Fruit fly (Drosophila melanogaster): Measurements from ENCODE around the gene CG18178.

The CG18178 gene

DNA sequence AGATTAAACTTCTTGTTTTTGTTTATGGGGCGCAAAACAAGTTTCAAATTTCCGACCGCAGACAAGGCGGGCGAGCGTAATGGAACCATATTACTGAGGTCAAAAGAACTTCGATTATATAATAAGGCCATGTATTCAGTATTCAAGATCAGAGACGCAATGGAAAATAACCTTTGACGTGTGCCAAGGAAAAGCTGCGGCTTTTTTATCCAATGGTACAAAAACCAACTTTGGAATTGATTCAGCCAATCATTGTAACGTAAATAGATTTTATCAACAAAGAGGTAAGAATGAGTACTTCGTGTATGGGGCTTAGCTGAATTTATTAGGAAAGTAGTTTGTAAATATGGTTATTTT, 21.4 kb downstream of the CG18178 start (continued):
- no peak for TF ChIP-seq tgo (GFP tag; IDR thresholded peaks at IDR 0.05)
- 0 out of 2 replicates have a peak, but pooled peaks have one; percentile 33 for TF ChIP-seq CG7372 (GFP tag; IDR thresholded peaks at IDR 0.05)
- no peak for TF ChIP-seq dati (GFP tag; IDR thresholded peaks at IDR 0.05)

- TF ChIP-seq Dll (GFP tag; IDR thresholded peaks at IDR 0.05; ENCODE audit: partially characterized antibody), result 0 out of 4 replicates have a peak, but pooled peaks have one; percentile 30
- peak; percentile 90 for TF ChIP-seq CG32532 (GFP tag; IDR thresholded peaks at IDR 0.05)
- TF ChIP-seq Hr51 (GFP tag; optimal IDR thresholded peaks at IDR 0.05), result peak; percentile 66 to 75
- TF ChIP-seq danr (GFP tag; IDR thresholded peaks at IDR 0.05), result no peak
- TF ChIP-seq Fer1 (GFP tag; optimal IDR thresholded peaks at IDR 0.05), result peak; percentile 83
- TF ChIP-seq CG17612 (GFP tag; IDR thresholded peaks at IDR 0.05), result no peak
- peak; percentile 66 for TF ChIP-seq kni (GFP tag; optimal IDR thresholded peaks at IDR 0.05)
- TF ChIP-seq her (GFP tag; optimal IDR thresholded peaks at IDR 0.05), result peak; percentile 91
- TF ChIP-seq toy (GFP tag; IDR thresholded peaks at IDR 0.05), result peak; percentile 66
- TF ChIP-seq nom (GFP tag; optimal IDR thresholded peaks at IDR 0.05), result peak; percentile 90
- TF ChIP-seq trh (GFP tag; optimal IDR thresholded peaks at IDR 0.05), result no peak
- no peak for TF ChIP-seq HLH4C (GFP tag; IDR thresholded peaks at IDR 0.05; ENCODE audit: partially characterized antibody)
- TF ChIP-seq cas (GFP tag; IDR thresholded peaks at IDR 0.05), result peak; percentile 53; the same call in 1 of the 2 replicates
- TF ChIP-seq CG6765 (GFP tag; optimal IDR thresholded peaks at IDR 0.05), result peak; percentile 52
- peak; percentile 78 for TF ChIP-seq CG17568 (GFP tag; optimal IDR thresholded peaks at IDR 0.05)
- TF ChIP-seq odd (GFP tag; optimal IDR thresholded peaks at IDR 0.05), result peak; percentile 65
- peak; percentile 91 for TF ChIP-seq chm (GFP tag; IDR thresholded peaks at IDR 0.05)
- TF ChIP-seq slp2 (GFP tag; optimal IDR thresholded peaks at IDR 0.05), result peak; percentile 33
- TF ChIP-seq Spps (tag; optimal IDR thresholded peaks at IDR 0.05), result no peak
- peak; percentile 60 for TF ChIP-seq exex (tag; optimal IDR thresholded peaks at IDR 0.05)
- TF ChIP-seq CG15073 (GFP tag; optimal IDR thresholded peaks at IDR 0.05), result no peak
- peak; percentile 76 for TF ChIP-seq Ptx1 (GFP tag; IDR thresholded peaks at IDR 0.05)
- TF ChIP-seq prd (optimal IDR thresholded peaks at IDR 0.05), result no peak
- TF ChIP-seq prd (GFP tag; IDR thresholded peaks at IDR 0.05), result peak; percentile 81
- TF ChIP-seq CG3726 (GFP tag; IDR thresholded peaks at IDR 0.05), result 0 out of 3 replicates have a peak, but pooled peaks have one; percentile 52
- no peak for TF ChIP-seq BEAF-32 (GFP tag; optimal IDR thresholded peaks at IDR 0.05)
- peak; percentile 81 for TF ChIP-seq ems (GFP tag; optimal IDR thresholded peaks at IDR 0.05)
- peak; percentile 82 for TF ChIP-seq jumu (GFP tag; optimal IDR thresholded peaks at IDR 0.05)
- TF ChIP-seq CG11504 (tag; optimal IDR thresholded peaks at IDR 0.05), result peak; percentile 78
- TF ChIP-seq CG9609 (GFP tag; optimal IDR thresholded peaks at IDR 0.05), result peak; percentile 72
- no peak for TF ChIP-seq vnd (GFP tag; IDR thresholded peaks at IDR 0.05; ENCODE audit: partially characterized antibody)
- TF ChIP-seq Antp (GFP tag; optimal IDR thresholded peaks at IDR 0.05), result peak; percentile 88
- peak; percentile 84 for TF ChIP-seq tin (GFP tag; optimal IDR thresholded peaks at IDR 0.05)
- no peak for TF ChIP-seq CG7963 (GFP tag; IDR thresholded peaks at IDR 0.05; ENCODE audit: partially characterized antibody)
- TF ChIP-seq ara (GFP tag; IDR thresholded peaks at IDR 0.05), result peak; percentile 55; the same call in 1 of the 2 replicates
- peak; percentile 76 to 97 for TF ChIP-seq Trl (optimal IDR thresholded peaks at IDR 0.05)
- TF ChIP-seq Trl (GFP tag; optimal IDR thresholded peaks at IDR 0.05), result peak; percentile 85
- peak; percentile 64 for TF ChIP-seq Optix (GFP tag; IDR thresholded peaks at IDR 0.05)
- no peak for TF ChIP-seq dan (GFP tag; IDR thresholded peaks at IDR 0.05)
- 0 out of 2 replicates have a peak, but pooled peaks have one; percentile 39 for TF ChIP-seq CG32767 (GFP tag; IDR thresholded peaks at IDR 0.05)
- no peak for TF ChIP-seq stwl (tag; optimal IDR thresholded peaks at IDR 0.05)
- no peak for TF ChIP-seq cato (GFP tag; optimal IDR thresholded peaks at IDR 0.05; ENCODE audit: borderline replicate concordance)
- peak; percentile 80 for TF ChIP-seq caup (GFP tag; optimal IDR thresholded peaks at IDR 0.05; ENCODE audit: severe bottlenecking)
- peak; percentile 95 for TF ChIP-seq D19B (GFP tag; optimal IDR thresholded peaks at IDR 0.05)
These were observed 22.1 kb downstream of the CG18178 start, which contains the start of gene Prps for dm6 chr3L:9696650-9697526. Gene Prps, minus strand, starts transcription at chr3L:9696700.

Measured in whole organism, embryonic.